Fruit fly (Drosophila melanogaster): ENCODE data around the gene CG13408.

dm6 chr3R:22042283-22042875 lies 37.8 kb upstream of the CG13408 start:
- no peak for TF ChIP-seq Snoo (tag; optimal IDR thresholded peaks at IDR 0.05)
- no peak for TF ChIP-seq CG8301 (tag; optimal IDR thresholded peaks at IDR 0.05)
- no peak for TF ChIP-seq Ets98B (GFP tag; IDR thresholded peaks at IDR 0.05)

Data from whole organism, pupa.